Worm (Caenorhabditis elegans): ENCODE data around the gene K03A1.4.

K03A1.4 gene

DNA sequence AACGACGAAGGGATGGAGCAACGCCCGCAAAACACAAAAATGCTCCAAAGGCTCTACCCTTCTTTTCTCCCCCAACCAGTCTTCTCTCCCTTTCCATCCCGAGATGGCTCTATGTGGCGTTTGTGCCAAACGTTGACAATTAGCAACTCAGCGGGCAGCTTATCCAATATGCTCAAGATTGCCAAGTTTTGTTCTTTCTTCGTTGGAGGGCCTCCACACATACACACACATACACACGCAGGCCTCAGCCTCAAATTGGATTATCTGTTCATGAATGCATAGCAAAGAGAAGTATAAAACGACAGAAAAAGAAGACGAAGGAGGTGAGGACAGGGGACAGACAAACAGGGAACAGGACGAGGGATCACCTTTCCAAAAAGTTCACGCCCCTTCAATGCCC lies 17.2 kb downstream of the K03A1.4 start:
- no peak for TF ChIP-seq rec-8 (tag; optimal IDR thresholded peaks at IDR 0.05)
- TF ChIP-seq dox-1 (GFP tag; IDR thresholded peaks at IDR 0.05), result no peak
- TF ChIP-seq Y53F4B.3 (GFP tag; IDR thresholded peaks at IDR 0.05), result no peak
- TF ChIP-seq K12H6.12 (tag; optimal IDR thresholded peaks at IDR 0.05), result peak; percentile 3
- TF ChIP-seq zfh-2 (GFP tag; conservative IDR thresholded peaks at IDR 0.05), result peak; percentile 52

- TF ChIP-seq zfh-2 (GFP tag; conservative IDR thresholded peaks at IDR 0.05) (peak; percentile 71), egrh-3 (GFP tag; IDR thresholded peaks at IDR 0.05) (peak; percentile 40; the same call in 1 of the 2 replicates), ztf-26 (tag; optimal IDR thresholded peaks at IDR 0.05) (no peak)
Observed at ce11 chrX:7279671-7280389, 18.7 kb downstream of the K03A1.4 start, which contains the start of gene unc-10. Gene unc-10, minus strand, starts transcription at chrX:7280322.

- TF ChIP-seq madf-8 (GFP tag; conservative IDR thresholded peaks at IDR 0.05) (no peak), T26A5.8 (tag; optimal IDR thresholded peaks at IDR 0.05) (no peak), ZK185.1 (tag; optimal IDR thresholded peaks at IDR 0.05; ENCODE audit: poor library complexity, severe bottlenecking) (no peak), hlh-26 (GFP tag; conservative IDR thresholded peaks at IDR 0.05) (no peak), nfya-2 (GFP tag; IDR thresholded peaks at IDR 0.05) (no peak), F10E7.11 (tag; optimal IDR thresholded peaks at IDR 0.05) (no peak), hlh-12 (tag; optimal IDR thresholded peaks at IDR 0.05) (no peak), sptf-2 (GFP tag; optimal IDR thresholded peaks at IDR 0.05) (no peak), ets-4 (GFP tag; optimal IDR thresholded peaks at IDR 0.05) (no peak)
Observed at ce11 chrX:7278095-7278494, 20.5 kb downstream of the K03A1.4 start.

DNA sequence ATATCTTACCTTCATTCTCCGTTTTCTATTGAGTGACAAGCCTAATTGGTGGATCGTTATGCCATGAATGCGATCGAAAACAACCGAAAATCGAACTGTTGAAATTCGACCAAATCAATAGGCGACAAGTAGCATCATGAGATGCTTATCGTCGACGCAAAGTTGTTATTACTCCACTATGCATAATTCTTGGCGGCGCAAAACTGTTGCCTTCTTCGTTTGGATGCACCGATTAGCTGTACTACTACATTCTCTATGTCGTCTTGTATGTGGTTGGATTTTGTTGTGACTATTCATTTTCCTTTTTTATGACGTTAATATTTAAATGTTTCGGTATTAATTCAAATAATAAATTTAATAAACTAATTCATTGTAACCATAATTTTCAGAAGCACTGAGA lies 26.6 kb downstream of the K03A1.4 start, which contains the start of gene F46H5.11:
Gene F46H5.11, minus strand, starts transcription at position 101 of the 400 bp plus-strand sequence.
- TF ChIP-seq ztf-25 (GFP tag; IDR thresholded peaks at IDR 0.05), result no peak
- no peak for TF ChIP-seq attf-3 (GFP tag; conservative IDR thresholded peaks at IDR 0.05)
- TF ChIP-seq K12H6.12 (tag; optimal IDR thresholded peaks at IDR 0.05), result no peak
- TF ChIP-seq hlh-26 (GFP tag; conservative IDR thresholded peaks at IDR 0.05), result no peak
- TF ChIP-seq lsl-1 (GFP tag; optimal IDR thresholded peaks at IDR 0.05), result no peak
- TF ChIP-seq lsy-27 (tag; optimal IDR thresholded peaks at IDR 0.05; ENCODE audit: borderline replicate concordance, insufficient read depth), result no peak
- no peak for TF ChIP-seq F57C9.4 (tag; optimal IDR thresholded peaks at IDR 0.05)
- no peak for TF ChIP-seq egrh-3 (GFP tag; IDR thresholded peaks at IDR 0.05)
- TF ChIP-seq tbx-9 (tag; optimal IDR thresholded peaks at IDR 0.05; ENCODE audit: borderline replicate concordance), result no peak
- TF ChIP-seq hmg-1.2 (GFP tag; IDR thresholded peaks at IDR 0.05), result no peak
- no peak for TF ChIP-seq T26A5.8 (tag; optimal IDR thresholded peaks at IDR 0.05)
- no peak for TF ChIP-seq ztf-26 (tag; optimal IDR thresholded peaks at IDR 0.05)
- TF ChIP-seq chd-7 (tag; optimal IDR thresholded peaks at IDR 0.05), result no peak

ce11 chrX:7269379-7269778 lies 29.2 kb downstream of the K03A1.4 start, which contains the start of gene grd-7:
Gene grd-7, minus strand, starts transcription at chrX:7269479.
- no peak for TF ChIP-seq C17E4.6 (GFP tag; IDR thresholded peaks at IDR 0.05)
- TF ChIP-seq zim-3 (tag; optimal IDR thresholded peaks at IDR 0.05), result no peak
- no peak for TF ChIP-seq F22D6.2 (tag; optimal IDR thresholded peaks at IDR 0.05)

DNA sequence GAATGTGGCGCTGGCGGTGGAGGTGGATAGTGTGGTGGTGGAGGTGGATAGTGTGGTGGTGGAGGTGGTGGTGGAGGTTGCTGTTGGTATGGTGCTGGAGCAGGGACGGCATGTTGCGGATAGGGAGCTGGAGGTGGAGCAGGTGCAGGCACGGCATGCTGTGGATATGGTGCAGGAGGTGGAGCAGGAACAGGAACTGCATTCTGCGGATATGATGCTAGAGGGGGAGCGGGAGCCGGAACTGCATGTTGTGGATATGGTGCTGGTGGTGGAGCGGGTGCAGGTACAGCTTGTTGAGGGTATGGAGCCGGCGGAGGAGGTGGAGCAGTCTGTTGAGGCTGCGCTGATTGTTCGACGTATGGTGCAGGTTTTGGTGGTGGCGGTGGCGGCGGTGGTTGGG lies 29.6 kb downstream of the K03A1.4 start:
- TF ChIP-seq fkh-3 (tag; optimal IDR thresholded peaks at IDR 0.05) (no peak), F22D6.2 (tag; optimal IDR thresholded peaks at IDR 0.05) (no peak), egrh-3 (GFP tag; IDR thresholded peaks at IDR 0.05) (peak; percentile 79), zfh-2 (GFP tag; conservative IDR thresholded peaks at IDR 0.05) (peak; percentile 89), tbp1 (GFP tag; optimal IDR thresholded peaks at IDR 0.05) (no peak), aptf-2 (GFP tag; conservative IDR thresholded peaks at IDR 0.05) (no peak), attf-5 (GFP tag; optimal IDR thresholded peaks at IDR 0.05) (no peak), ztf-25 (GFP tag; IDR thresholded peaks at IDR 0.05) (no peak), lag-1 (GFP tag; IDR thresholded peaks at IDR 0.05) (no peak), attf-3 (GFP tag; conservative IDR thresholded peaks at IDR 0.05) (no peak; the same call in 1 of the 2 replicates), ceh-27 (GFP tag; optimal IDR thresholded peaks at IDR 0.05) (no peak), sea-2 (GFP tag; IDR thresholded peaks at IDR 0.05) (no peak), ceh-79 (tag; optimal IDR thresholded peaks at IDR 0.05) (no peak), sdz-38 (tag; optimal IDR thresholded peaks at IDR 0.05) (no peak), ets-4 (GFP tag; optimal IDR thresholded peaks at IDR 0.05) (no peak), mcd-1 (GFP tag; IDR thresholded peaks at IDR 0.05) (no peak; the same call in 1 of the 2 replicates), rcor-1 (GFP tag; IDR thresholded peaks at IDR 0.05) (no peak)
